Fruit fly (Drosophila melanogaster) whole organism, adult: ENCODE results near the gene CG14234.
A peak's percentile ranks its signal among the peaks of the same experiment; 100 is the strongest.

ENCODE experiments used
- CG11617 ChIP-seq: fragments of 200-800 bp; sonication (Bioruptor generic); optimal IDR thresholded peaks from 2 replicates; lab custom pipeline; 2017; ENCODE audit warnings: mild to moderate bottlenecking, missing biosample characterization, missing genetic modification reagents, missing genetic modification characterization
- CG5204 ChIP-seq: fragments of 200-800 bp; sonication (Bioruptor generic); optimal IDR thresholded peaks from 2 replicates; lab custom pipeline; 2016; ENCODE audit warnings: missing biosample characterization, missing genetic modification characterization
- Hr96 ChIP-seq: fragments of 200-800 bp; sonication (Bioruptor generic); optimal IDR thresholded peaks from 2 replicates; lab custom pipeline; 2016; ENCODE audit warnings: missing biosample characterization, missing genetic modification characterization

dm6 chrX:19748565-19748964, 13.2 kb downstream of the CG14234 start:
- TF ChIP-seq CG11617 (peak; percentile 33), Hr96 (no peak), CG5204 (no peak)
